Worm (Caenorhabditis elegans): Measurements from ENCODE around the gene dsb-1.

dsb-1 gene

ce11 chrIV:12416629-12417404, 8.1 kb downstream of the dsb-1 start (continued):
- TF ChIP-seq lin-13 (GFP tag; optimal IDR thresholded peaks at IDR 0.05), result no peak
- TF ChIP-seq set-16 (GFP tag; IDR thresholded peaks at IDR 0.05), result no peak
- peak; percentile 63; the same call in 1 of the 2 replicates for TF ChIP-seq daf-19 (GFP tag; conservative IDR thresholded peaks at IDR 0.05)
- no peak for TF ChIP-seq F37D6.2 (tag; optimal IDR thresholded peaks at IDR 0.05)
- peak; percentile 21 for TF ChIP-seq sdz-12 (GFP tag; optimal IDR thresholded peaks at IDR 0.05)
- peak; percentile 13; the same call in 1 of the 2 replicates for TF ChIP-seq vab-7 (GFP tag; IDR thresholded peaks at IDR 0.05)
- TF ChIP-seq ceh-32 (tag; optimal IDR thresholded peaks at IDR 0.05; ENCODE audit: poor library complexity), result no peak
- TF ChIP-seq mes-2 (tag; optimal IDR thresholded peaks at IDR 0.05; ENCODE audit: poor library complexity, severe bottlenecking), result peak; percentile 56
- no peak for TF ChIP-seq nhr-28 (tag; optimal IDR thresholded peaks at IDR 0.05)
- peak; percentile 9 for TF ChIP-seq duxl-1 (tag; optimal IDR thresholded peaks at IDR 0.05; ENCODE audit: poor library complexity)
- no peak for TF ChIP-seq nhr-6 (tag; optimal IDR thresholded peaks at IDR 0.05)
- no peak for TF ChIP-seq dpl-1 (GFP tag; optimal IDR thresholded peaks at IDR 0.05)
- TF ChIP-seq T20F7.1 (GFP tag; optimal IDR thresholded peaks at IDR 0.05), result no peak
- TF ChIP-seq aly-2 (tag; optimal IDR thresholded peaks at IDR 0.05), result no peak
- TF ChIP-seq nhr-11 (tag; optimal IDR thresholded peaks at IDR 0.05), result no peak
- TF ChIP-seq nhr-237 (tag; optimal IDR thresholded peaks at IDR 0.05), result no peak
- no peak for TF ChIP-seq R02D3.7 (tag; optimal IDR thresholded peaks at IDR 0.05)
- no peak for TF ChIP-seq spr-3 (GFP tag; optimal IDR thresholded peaks at IDR 0.05)
- no peak for TF ChIP-seq daf-12 (tag; optimal IDR thresholded peaks at IDR 0.05)
- TF ChIP-seq madf-9 (GFP tag; conservative IDR thresholded peaks at IDR 0.05), result 0 out of 2 replicates have a peak, but pooled peaks have one; percentile 8
- 0 out of 2 replicates have a peak, but pooled peaks have one; percentile 5 for TF ChIP-seq arid-1 (GFP tag; conservative IDR thresholded peaks at IDR 0.05)
- TF ChIP-seq ceh-44 (GFP tag; IDR thresholded peaks at IDR 0.05), result no peak
- TF ChIP-seq F26F4.8 (GFP tag; conservative IDR thresholded peaks at IDR 0.05), result peak; percentile 72
- TF ChIP-seq fos-1 (tag; optimal IDR thresholded peaks at IDR 0.05), result no peak
- TF ChIP-seq F44E2.7 (GFP tag; IDR thresholded peaks at IDR 0.05), result 0 out of 2 replicates have a peak, but pooled peaks have one; percentile 5
- TF ChIP-seq dmd-9 (GFP tag; IDR thresholded peaks at IDR 0.05), result 0 out of 2 replicates have a peak, but pooled peaks have one; percentile 10
- TF ChIP-seq attf-4 (tag; optimal IDR thresholded peaks at IDR 0.05), result no peak
- TF ChIP-seq zfp-2 (tag; optimal IDR thresholded peaks at IDR 0.05), result no peak
- TF ChIP-seq lin-38 (GFP tag; IDR thresholded peaks at IDR 0.05), result peak; percentile 64; the same call in 1 of the 2 replicates
- no peak for TF ChIP-seq ceh-62 (tag; optimal IDR thresholded peaks at IDR 0.05)
- TF ChIP-seq nhr-42 (GFP tag; IDR thresholded peaks at IDR 0.05), result no peak
- no peak for TF ChIP-seq lin-39 (tag; optimal IDR thresholded peaks at IDR 0.05)
- no peak for TF ChIP-seq Y75B8A.6 (GFP tag; IDR thresholded peaks at IDR 0.05)
- no peak for TF ChIP-seq Y5F2A.4 (GFP tag; optimal IDR thresholded peaks at IDR 0.05)
- TF ChIP-seq mxl-3 (GFP tag; optimal IDR thresholded peaks at IDR 0.05), result no peak
- peak; percentile 21 for TF ChIP-seq mep-1 (tag; optimal IDR thresholded peaks at IDR 0.05)
- no peak for TF ChIP-seq rbr-2 (tag; optimal IDR thresholded peaks at IDR 0.05)
- TF ChIP-seq nhr-111 (GFP tag; optimal IDR thresholded peaks at IDR 0.05), result no peak
- TF ChIP-seq ztf-7 (tag; optimal IDR thresholded peaks at IDR 0.05), result no peak
- peak; percentile 19; the same call in 1 of the 2 replicates for TF ChIP-seq T26A8.4 (GFP tag; IDR thresholded peaks at IDR 0.05)
- peak; percentile 62; the same call in 1 of the 2 replicates for TF ChIP-seq nhr-41 (GFP tag; IDR thresholded peaks at IDR 0.05)
- TF ChIP-seq mdl-1 (tag; optimal IDR thresholded peaks at IDR 0.05), result no peak
- 0 out of 2 replicates have a peak, but pooled peaks have one; percentile 14 for TF ChIP-seq ceh-20 (GFP tag; IDR thresholded peaks at IDR 0.05)
- TF ChIP-seq Y48G9A.11 (GFP tag; IDR thresholded peaks at IDR 0.05), result peak; percentile 28; the same call in 1 of the 2 replicates
- TF ChIP-seq tag-97 (GFP tag; IDR thresholded peaks at IDR 0.05), result no peak
- TF ChIP-seq ceh-82 (tag; optimal IDR thresholded peaks at IDR 0.05), result no peak
- TF ChIP-seq hif-1 (tag; optimal IDR thresholded peaks at IDR 0.05), result no peak
- no peak for TF ChIP-seq saeg-2 (GFP tag; IDR thresholded peaks at IDR 0.05)
- TF ChIP-seq hmg-1.1 (GFP tag; IDR thresholded peaks at IDR 0.05), result peak; percentile 55
- no peak for TF ChIP-seq daf-8 (GFP tag; IDR thresholded peaks at IDR 0.05)
